Fruit fly (Drosophila melanogaster) whole organism, wandering third instar larva: ENCODE measurements around the gene JMJD4.
A peak's percentile ranks its signal among the peaks of the same experiment; 100 is the strongest.

ENCODE experiments used
- Abd-B ChIP-seq: fragments of >200 bp; optimal IDR thresholded peaks from 2 replicates; lab custom pipeline; 2017; ENCODE audit warnings: missing biosample characterization, missing genetic modification characterization
- CG32264 ChIP-seq: fragments of 200-800 bp; sonication (Bioruptor generic); optimal IDR thresholded peaks from 2 replicates; lab custom pipeline; 2016; ENCODE audit warnings: missing biosample characterization, missing genetic modification characterization
- CG9705 ChIP-seq: fragments of 200-800 bp; sonication (Bioruptor generic); optimal IDR thresholded peaks from 2 replicates; lab custom pipeline; 2018; ENCODE audit warnings: missing biosample characterization, mild to moderate bottlenecking, missing genetic modification characterization
- CrebA ChIP-seq: fragments of 200-800 bp; sonication (Bioruptor generic); optimal IDR thresholded peaks from 2 replicates; lab custom pipeline; 2016; ENCODE audit warnings: missing biosample characterization, mild to moderate bottlenecking, missing genetic modification characterization, borderline replicate concordance
- Dfd ChIP-seq: fragments of >200 bp; optimal IDR thresholded peaks from 2 replicates; lab custom pipeline; 2017; ENCODE audit warnings: missing biosample characterization, missing genetic modification characterization
- Dif ChIP-seq: fragments of 200-275, 200-300 bp; sonication (Bioruptor generic); optimal IDR thresholded peaks from 2 replicates; lab custom pipeline; 2018; ENCODE audit warnings: missing biosample characterization, missing genetic modification characterization; ENCODE audit not compliant: partially characterized antibody
- GATAd ChIP-seq: sonication (Bioruptor generic); optimal IDR thresholded peaks from 2 replicates; lab custom pipeline; 2016; ENCODE audit warnings: missing biosample characterization, missing genetic modification characterization
- HLH106 ChIP-seq: fragments of 200-800 bp; optimal IDR thresholded peaks from 3 replicates; lab custom pipeline; 2019; ENCODE audit warnings: missing biosample characterization, mild to moderate bottlenecking, missing genetic modification characterization, moderate library complexity
- Hnf4 ChIP-seq: fragments of 200-800 bp; sonication (Bioruptor generic); optimal IDR thresholded peaks from 2 replicates; lab custom pipeline; 2016; ENCODE audit warnings: missing biosample characterization, mild to moderate bottlenecking, missing genetic modification characterization
- Hr78 ChIP-seq: fragments of >200 bp; optimal IDR thresholded peaks from 2 replicates; lab custom pipeline; 2017; ENCODE audit warnings: missing biosample characterization, missing genetic modification characterization
- Hr83 ChIP-seq: fragments of 200-300 bp; sonication (Bioruptor generic); optimal IDR thresholded peaks from 2 replicates; lab custom pipeline; 2016; ENCODE audit warnings: missing biosample characterization, mild to moderate bottlenecking, missing genetic modification characterization, moderate library complexity; ENCODE audit not compliant: poor library complexity, severe bottlenecking
- Jra ChIP-seq: sonication (Bioruptor generic); optimal IDR thresholded peaks from 2 replicates; lab custom pipeline; 2016; ENCODE audit warnings: missing biosample characterization, missing genetic modification characterization
- Mio ChIP-seq: sonication (Bioruptor generic); optimal IDR thresholded peaks from 2 replicates; lab custom pipeline; 2016; ENCODE audit warnings: missing biosample characterization, missing genetic modification characterization
- Myc ChIP-seq: fragments of >200 bp; optimal IDR thresholded peaks from 2 replicates; lab custom pipeline; 2017
- N ChIP-seq: fragments of >200 bp; optimal IDR thresholded peaks from 2 replicates; lab custom pipeline; 2018; ENCODE audit warnings: missing biosample characterization, missing external identifiers, missing genetic modification characterization
- OdsH ChIP-seq: fragments of 200-800 bp; sonication (Bioruptor generic); optimal IDR thresholded peaks from 2 replicates; lab custom pipeline; 2016; ENCODE audit warnings: missing biosample characterization, mild to moderate bottlenecking, missing genetic modification characterization
- Rel ChIP-seq, 2 experiments: fragments of 200-800 bp; sonication (Bioruptor generic) in 1 of 2; optimal IDR thresholded peaks; 2 replicates in 1 of 2; 3 replicates in 1 of 2; lab custom pipeline; 2016 to 2019; ENCODE audit warnings: mild to moderate bottlenecking in 2 of 2, missing biosample characterization in 2 of 2, missing genetic modification characterization in 2 of 2, moderate library complexity in 1 of 2
- Sp1 ChIP-seq: fragments of 200-800 bp; sonication (Bioruptor generic); optimal IDR thresholded peaks from 3 replicates; lab custom pipeline; 2019; ENCODE audit warnings: missing biosample characterization, mild to moderate bottlenecking, missing genetic modification characterization, moderate library complexity
- Vsx2 ChIP-seq: fragments of 200-300, 225-300 bp; sonication (Bioruptor generic); optimal IDR thresholded peaks from 2 replicates; lab custom pipeline; 2018; ENCODE audit warnings: missing biosample characterization, missing genetic modification characterization; ENCODE audit not compliant: partially characterized antibody
- br ChIP-seq: fragments of 200-800 bp; sonication (Bioruptor generic); optimal IDR thresholded peaks from 2 replicates; lab custom pipeline; 2016; ENCODE audit warnings: missing biosample characterization, missing genetic modification characterization
- brk ChIP-seq: fragments of 200-800 bp; sonication (Bioruptor generic); optimal IDR thresholded peaks from 2 replicates; lab custom pipeline; 2016; ENCODE audit warnings: missing biosample characterization, mild to moderate bottlenecking, missing genetic modification characterization
- dl ChIP-seq, 2 experiments: fragments of 175-275, 200-275 bp in 1 of 2; fragments of 200-275 bp in 1 of 2; sonication (Bioruptor generic); optimal IDR thresholded peaks; lab custom pipeline; 2018; ENCODE audit warnings: mild to moderate bottlenecking in 2 of 2, missing biosample characterization in 2 of 2, missing genetic modification characterization in 2 of 2, moderate library complexity in 2 of 2; ENCODE audit not compliant: partially characterized antibody in 2 of 2, insufficient read depth in 1 of 2
- dmrt93B ChIP-seq: fragments of 200-800 bp; sonication (Bioruptor generic); optimal IDR thresholded peaks from 2 replicates; lab custom pipeline; 2018; ENCODE audit warnings: missing biosample characterization, mild to moderate bottlenecking, missing genetic modification characterization
- dsf ChIP-seq: sonication (Bioruptor generic); optimal IDR thresholded peaks from 2 replicates; lab custom pipeline; 2016; ENCODE audit warnings: missing biosample characterization, missing genetic modification characterization, borderline replicate concordance
- ey ChIP-seq: fragments of 200-800 bp; sonication (Bioruptor generic); optimal IDR thresholded peaks from 2 replicates; lab custom pipeline; 2016; ENCODE audit warnings: missing biosample characterization, missing genetic modification characterization
- foxo ChIP-seq, 2 experiments: fragments of 200-800 bp; sonication (Bioruptor generic); optimal IDR thresholded peaks; 2 replicates in 1 of 2; 3 replicates in 1 of 2; lab custom pipeline; 2016 to 2017; ENCODE audit warnings: missing biosample characterization in 2 of 2, missing genetic modification characterization in 2 of 2
- fru ChIP-seq: fragments of 200-800 bp; sonication (Bioruptor generic); optimal IDR thresholded peaks from 3 replicates; lab custom pipeline; 2016; ENCODE audit warnings: missing biosample characterization, mild to moderate bottlenecking, missing genetic modification characterization
- h ChIP-seq: fragments of 200-800 bp; sonication (Bioruptor generic); optimal IDR thresholded peaks from 3 replicates; lab custom pipeline; 2016; ENCODE audit warnings: missing biosample characterization, mild to moderate bottlenecking, missing genetic modification characterization
- jim ChIP-seq: fragments of 175-275, 200-325 bp; sonication (Bioruptor generic); optimal IDR thresholded peaks from 2 replicates; lab custom pipeline; 2016; ENCODE audit warnings: missing biosample characterization, mild to moderate bottlenecking, missing genetic modification characterization
- lola ChIP-seq: fragments of >200 bp; optimal IDR thresholded peaks from 2 replicates; lab custom pipeline; 2017; ENCODE audit warnings: missing biosample characterization, missing genetic modification characterization
- pan ChIP-seq: fragments of >200 bp; optimal IDR thresholded peaks from 2 replicates; lab custom pipeline; 2017
- psq ChIP-seq: fragments of 200-800 bp; sonication (Bioruptor generic); optimal IDR thresholded peaks from 3 replicates; lab custom pipeline; 2017; ENCODE audit warnings: missing biosample characterization, mild to moderate bottlenecking, missing genetic modification characterization, moderate library complexity
- rgr ChIP-seq: fragments of 200-800 bp; sonication (Bioruptor generic); optimal IDR thresholded peaks from 3 replicates; lab custom pipeline; 2016; ENCODE audit warnings: missing biosample characterization, mild to moderate bottlenecking, missing genetic modification characterization
- sage ChIP-seq: fragments of 200-800 bp; sonication (Bioruptor generic); optimal IDR thresholded peaks from 2 replicates; lab custom pipeline; 2016; ENCODE audit warnings: missing biosample characterization, mild to moderate bottlenecking, missing genetic modification characterization
- sv ChIP-seq: fragments of 200-800 bp; sonication (Bioruptor generic); optimal IDR thresholded peaks from 3 replicates; lab custom pipeline; 2016; ENCODE audit warnings: missing biosample characterization, missing genetic modification characterization
- tai ChIP-seq: sonication (Bioruptor generic); optimal IDR thresholded peaks from 2 replicates; lab custom pipeline; 2016; ENCODE audit warnings: missing biosample characterization, missing genetic modification characterization
- usp ChIP-seq: fragments of >200 bp; optimal IDR thresholded peaks from 2 replicates; lab custom pipeline; 2017; ENCODE audit warnings: missing biosample characterization, missing genetic modification characterization
- woc ChIP-seq: sonication (Bioruptor generic); optimal IDR thresholded peaks from 2 replicates; lab custom pipeline; 2016; ENCODE audit warnings: missing biosample characterization, mild to moderate bottlenecking, missing genetic modification characterization

The JMJD4 gene

DNA sequence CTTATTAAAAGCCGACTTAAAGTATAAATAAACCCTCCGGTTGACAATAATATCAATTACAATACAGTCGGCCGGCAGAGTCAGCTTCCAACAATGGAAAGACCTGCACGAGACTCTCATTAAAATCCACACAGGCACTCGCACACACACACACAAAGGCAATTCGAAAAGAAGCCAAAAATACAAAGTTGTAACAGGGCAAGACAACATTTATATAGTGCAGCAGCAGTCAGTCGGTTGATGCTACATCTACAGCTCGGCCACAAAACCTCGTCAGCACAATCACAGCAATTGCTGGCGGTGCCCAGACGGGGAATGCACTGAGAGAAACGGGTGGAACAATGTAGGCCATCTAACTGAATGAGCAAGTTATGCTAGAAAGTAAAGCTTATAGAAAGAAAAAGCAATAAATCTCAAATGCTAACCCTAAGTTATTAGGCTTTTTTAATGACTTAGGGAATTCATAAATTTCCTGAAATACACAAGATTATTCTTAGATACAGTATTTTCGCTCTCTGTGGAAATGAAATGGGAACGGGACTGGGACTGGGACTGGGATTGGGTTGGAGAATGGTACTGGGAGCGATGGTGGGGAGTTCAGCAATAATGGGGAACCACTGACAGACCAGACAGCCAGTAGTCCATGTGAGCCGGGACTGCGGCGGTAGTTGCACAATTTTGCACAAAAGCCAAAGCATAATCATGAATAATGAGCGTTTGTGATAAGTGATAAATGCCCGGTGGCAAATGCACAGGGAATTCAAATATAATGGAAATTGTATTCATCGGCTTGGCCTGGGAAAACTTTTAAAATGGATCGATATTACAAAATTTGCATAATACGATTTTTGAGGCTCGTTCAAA is 37.5 kb downstream of the JMJD4 start:
- TF ChIP-seq CG32264 (GFP tag; lab: Kevin White, UChicago) (peak; percentile 80), woc (GFP tag; lab: Kevin White, UChicago) (peak; percentile 91), HLH106 (tag; lab: Kevin White, UChicago) (peak; percentile 91), Abd-B (GFP tag; lab: Kevin White, UChicago) (no peak), Dif (GFP tag; lab: Kevin White, UChicago) (no peak), psq (GFP tag; lab: Kevin White, UChicago) (peak; percentile 83), Rel (GFP tag; optimal IDR thresholded peaks at IDR 0.05; lab: Kevin White, UChicago) (peak; percentile 79), Rel (tag; optimal IDR thresholded peaks at IDR 0.05; lab: Kevin White, UChicago) (peak; percentile 62), br (GFP tag; lab: Kevin White, UChicago) (peak; percentile 92), Dfd (no peak), sage (GFP tag; lab: Kevin White, UChicago) (peak; percentile 73), lola (GFP tag; lab: Kevin White, UChicago) (no peak), Vsx2 (no peak), Hr78 (GFP tag; lab: Kevin White, UChicago) (no peak), usp (GFP tag; lab: Kevin White, UChicago) (no peak), Myc (no peak), N (GFP tag; lab: Kevin White, UChicago) (no peak), CG9705 (GFP tag; lab: Kevin White, UChicago) (peak; percentile 69), jim (GFP tag; lab: Kevin White, UChicago) (no peak), ey (GFP tag; lab: Kevin White, UChicago) (peak; percentile 93), dsf (GFP tag; lab: Kevin White, UChicago) (no peak), Sp1 (GFP tag; lab: Kevin White, UChicago) (peak; percentile 87), CrebA (peak; percentile 22), tai (peak; percentile 31), brk (peak; percentile 64), Mio (GFP tag; lab: Kevin White, UChicago) (no peak), pan (lab: Kevin White, UChicago) (no peak), dmrt93B (GFP tag; lab: Kevin White, UChicago) (peak; percentile 79), fru (peak; percentile 95), GATAd (GFP tag; lab: Kevin White, UChicago) (no peak), h (peak; percentile 95), foxo (GFP tag; optimal IDR thresholded peaks at IDR 0.05; lab: Kevin White, UChicago) (peak; percentile 22 to 91), Jra (peak; percentile 68), OdsH (GFP tag; lab: Kevin White, UChicago) (peak; percentile 89), sv (GFP tag; lab: Kevin White, UChicago) (no peak), dl (GFP tag; optimal IDR thresholded peaks at IDR 0.05; lab: Kevin White, UChicago; ENCODE audit: insufficient read depth in 1 of 2, partially characterized antibody in 2 of 2) (no peak), Hnf4 (GFP tag; lab: Kevin White, UChicago) (peak; percentile 75), rgr (peak; percentile 90), Hr83 (peak; percentile 9)

DNA sequence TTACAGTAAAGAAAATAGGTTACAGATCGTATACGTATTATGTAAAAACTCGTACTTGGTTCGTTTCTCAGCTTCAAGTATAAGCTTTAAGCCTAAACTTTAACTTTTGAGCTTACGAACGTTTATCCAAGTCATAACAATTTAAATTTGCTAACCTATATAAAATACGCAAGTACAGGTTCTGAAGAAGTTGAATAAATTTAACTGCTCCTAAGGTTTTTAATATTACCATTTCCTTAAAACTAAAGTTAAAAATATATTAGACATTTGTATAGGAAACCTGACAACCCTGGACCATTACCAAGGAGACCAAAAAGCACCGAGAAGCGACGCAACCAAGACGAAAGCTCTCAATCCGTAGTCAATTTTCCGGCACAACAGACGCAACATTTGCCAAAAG is 39.4 kb downstream of the JMJD4 start, which contains the start of gene CG5758:
Gene CG5758 (plus strand): TSS at position 353 of the 400 bp plus-strand sequence.
- TF ChIP-seq foxo (GFP tag; optimal IDR thresholded peaks at IDR 0.05; lab: Kevin White, UChicago) = peak in 1 of 2 experiments; percentile 40
- TF ChIP-seq Vsx2 = no peak
- TF ChIP-seq fru = peak; percentile 32
- TF ChIP-seq CG32264 (GFP tag; lab: Kevin White, UChicago) = no peak
- peak; percentile 49 for TF ChIP-seq tai
- peak; percentile 41 for TF ChIP-seq OdsH (GFP tag; lab: Kevin White, UChicago)
- no peak for TF ChIP-seq br (GFP tag; lab: Kevin White, UChicago)
- TF ChIP-seq psq (GFP tag; lab: Kevin White, UChicago) = no peak
- peak; percentile 59 for TF ChIP-seq h
- peak; percentile 45 for TF ChIP-seq rgr
- TF ChIP-seq brk = no peak
- TF ChIP-seq Hnf4 (GFP tag; lab: Kevin White, UChicago) = peak; percentile 33
- TF ChIP-seq ey (GFP tag; lab: Kevin White, UChicago) = peak; percentile 24
- peak; percentile 21 for TF ChIP-seq HLH106 (tag; lab: Kevin White, UChicago)
